Worm (Caenorhabditis elegans) whole organism, young adult: ENCODE results near the gene ttc-37.

Experiments
- B0019.2 ChIP-seq: fragments of 200-800 bp; sonication (Bioruptor generic); conservative IDR thresholded peaks from 2 replicates; pipeline ENCODE4 v1.3.6; 2022; ENCODE audit warnings: missing genetic modification reagents, missing genetic modification characterization, missing compliant biosample characterization
- cebp-1 ChIP-seq, 2 experiments: fragments of 200-800 bp in 1 of 2; sonication (Bioruptor generic) in 1 of 2; sonication (generic microtip) in 1 of 2; IDR thresholded peaks in 1 of 2; optimal IDR thresholded peaks in 1 of 2; 2 replicates each; pipeline versions ENCODE4 v1.3.6 to Lab custom; 2017 to 2022; ENCODE audit warnings: missing compliant biosample characterization in 2 of 2, missing genetic modification characterization in 2 of 2, mild to moderate bottlenecking in 1 of 2, missing genetic modification reagents in 1 of 2, moderate library complexity in 1 of 2
- hlh-12 ChIP-seq: sonication (generic microtip); optimal IDR thresholded peaks from 2 replicates; lab custom pipeline; 2016; ENCODE audit warnings: missing genetic modification characterization, missing compliant biosample characterization
- lin-35 ChIP-seq, 3 experiments: fragments of 150-350 bp in 2 of 3; sonication (generic microtip) in 1 of 3; optimal IDR thresholded peaks; 2 replicates each; lab custom pipeline; 2014 to 2018; ENCODE audit warnings: missing biosample characterization in 3 of 3, missing genetic modification characterization in 3 of 3, missing genetic modification reagents in 3 of 3
- snpc-1.1 ChIP-seq: sonication (generic microtip); optimal IDR thresholded peaks from 2 replicates; lab custom pipeline; 2017; ENCODE audit warnings: missing genetic modification characterization, mild to moderate bottlenecking, missing compliant biosample characterization, antibody characterized with exemption, moderate library complexity, missing genotype, missing genetic modification reagents; ENCODE audit not compliant: insufficient read depth
- tlf-1 ChIP-seq: fragments of 200-800 bp; sonication (Bioruptor generic); optimal IDR thresholded peaks from 2 replicates; lab custom pipeline; 2018; ENCODE audit warnings: mild to moderate bottlenecking, missing genetic modification characterization, missing compliant biosample characterization
- unc-62 ChIP-seq: fragments of 150-350 bp; optimal IDR thresholded peaks from 2 replicates; lab custom pipeline; 2014; ENCODE audit warnings: missing biosample characterization, missing genetic modification reagents, missing genetic modification characterization

DNA sequence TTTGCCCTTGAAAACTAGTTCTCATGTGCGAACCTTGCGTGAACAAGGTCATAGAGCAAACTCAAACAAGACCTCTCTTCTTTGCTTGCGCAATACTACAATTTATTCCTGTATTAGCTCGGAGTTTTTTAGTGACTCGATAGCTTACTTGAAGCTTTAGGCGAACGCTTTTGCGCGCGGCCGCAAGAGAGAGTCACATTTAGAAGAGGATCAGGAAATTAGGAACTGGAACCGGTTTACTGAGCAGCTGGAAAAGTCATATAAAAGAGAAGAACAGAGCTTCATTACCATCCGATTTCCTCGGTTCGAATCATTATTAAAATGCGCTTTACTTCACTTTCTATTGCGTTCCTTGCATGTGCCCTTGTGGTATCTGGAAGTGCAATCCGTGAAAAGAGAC lies 46.0 kb upstream of the ttc-37 start, which contains the start of gene abu-15:
- no peak for TF ChIP-seq B0019.2 (GFP tag; lab: Robert Waterston, UW)
- no peak for TF ChIP-seq unc-62
- TF ChIP-seq snpc-1.1 (tag; lab: Kevin White, UChicago), result no peak
- TF ChIP-seq lin-35 (GFP tag; optimal IDR thresholded peaks at IDR 0.05; lab: Kevin White, UChicago), result no peak
- TF ChIP-seq cebp-1 (GFP tag; IDR thresholded peaks at IDR 0.05; lab: Robert Waterston, UW), result no peak
- no peak for TF ChIP-seq cebp-1 (tag; optimal IDR thresholded peaks at IDR 0.05; lab: Kevin White, UChicago)
- no peak for TF ChIP-seq hlh-12
- TF ChIP-seq tlf-1 (GFP tag; lab: Kevin White, UChicago), result no peak
